Fruit fly (Drosophila melanogaster) whole organism, adult: ENCODE results near the gene CG42674.

Experiments
- CG11617 ChIP-seq: fragments of 200-800 bp; sonication (Bioruptor generic); optimal IDR thresholded peaks from 2 replicates; lab custom pipeline; 2017; ENCODE audit warnings: mild to moderate bottlenecking, missing biosample characterization, missing genetic modification reagents, missing genetic modification characterization
- CG33017 ChIP-seq: fragments of 200-800 bp; sonication (Bioruptor generic); optimal IDR thresholded peaks from 2 replicates; lab custom pipeline; 2018; ENCODE audit warnings: missing biosample characterization, mild to moderate bottlenecking, missing genetic modification characterization, moderate library complexity
- CG7045 ChIP-seq: fragments of 200-800 bp; sonication (Bioruptor generic); optimal IDR thresholded peaks from 2 replicates; lab custom pipeline; 2017; ENCODE audit warnings: missing biosample characterization, mild to moderate bottlenecking, missing genetic modification characterization
- cic ChIP-seq: fragments of 200-800 bp; sonication (Bioruptor generic); optimal IDR thresholded peaks from 2 replicates; lab custom pipeline; 2017; ENCODE audit warnings: missing biosample characterization, mild to moderate bottlenecking, missing genetic modification characterization, moderate library complexity

DNA sequence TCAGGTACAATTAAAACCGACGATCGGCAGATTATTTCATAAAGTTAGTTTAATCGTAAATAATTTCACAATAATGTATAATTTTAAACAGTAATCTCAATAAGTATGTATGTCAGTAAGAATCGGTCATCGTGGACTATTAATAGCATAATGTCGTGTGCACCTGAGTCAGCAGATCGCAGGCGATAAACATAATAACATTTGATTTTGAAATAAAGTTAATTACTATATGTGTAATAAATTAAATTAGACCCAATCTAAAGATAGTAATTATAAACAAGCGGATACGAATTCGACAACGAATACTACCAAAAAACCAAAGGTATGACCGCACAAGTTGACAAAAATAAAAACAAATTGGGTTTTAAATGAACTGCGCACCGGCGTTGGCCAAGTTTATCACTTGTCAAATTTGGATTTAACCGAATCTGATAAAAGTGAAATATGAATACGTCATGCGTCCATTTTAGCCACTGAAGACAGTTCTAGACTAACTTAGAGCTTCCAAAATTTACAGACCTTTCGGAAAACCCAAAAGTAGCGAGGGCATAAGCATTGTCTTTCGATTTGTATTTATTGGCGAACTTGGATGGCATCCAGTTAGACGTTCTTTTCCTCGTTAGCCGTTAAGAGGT, 8.9 kb upstream of the CG42674 start, which contains the start of gene CG6996:
- TF ChIP-seq CG11617 (GFP tag; lab: Kevin White, UChicago): no peak
- no peak for TF ChIP-seq cic (GFP tag; lab: Kevin White, UChicago)
- no peak for TF ChIP-seq CG33017
- no peak for TF ChIP-seq CG7045 (GFP tag; lab: Kevin White, UChicago)
